Fruit fly (Drosophila melanogaster) S2 (cell line): Measurements from ENCODE around the gene Dpp10.

Experiments
- CG8478 ChIP-seq: fragments of >200 bp; optimal IDR thresholded peaks from 2 replicates; lab custom pipeline; 2018
- CTCF ChIP-seq, 2 experiments: fragments of >200 bp; optimal IDR thresholded peaks; 2 replicates each; lab custom pipeline; 2018

DNA sequence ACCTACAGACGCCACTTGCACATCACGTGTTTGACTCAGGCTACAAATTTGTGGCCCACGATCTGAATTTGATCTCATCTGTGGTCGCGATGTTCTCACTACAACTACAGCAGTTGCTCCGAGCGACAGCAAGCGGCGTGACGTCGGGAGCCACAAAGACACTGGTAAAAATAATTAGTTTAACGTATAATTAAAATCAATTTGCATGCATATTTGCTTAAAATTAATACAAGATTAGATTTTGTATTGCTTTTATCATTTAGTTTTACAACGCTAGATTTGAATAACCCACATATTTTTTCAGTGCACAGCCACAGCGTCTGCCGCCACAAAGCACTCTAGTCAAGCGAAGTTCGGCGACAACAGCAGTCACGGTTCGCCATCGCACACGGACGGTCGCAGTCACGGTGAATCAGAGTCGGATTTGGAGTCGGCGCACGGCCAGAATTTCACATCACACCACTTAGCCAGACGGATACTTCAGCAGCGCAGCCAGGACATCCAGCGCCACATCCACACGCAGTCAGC, 11.7 kb upstream of the Dpp10 start:
- TF ChIP-seq CG8478 (lab: Kevin White, UChicago), result no peak
- no peak for TF ChIP-seq CTCF (optimal IDR thresholded peaks at IDR 0.05; lab: Kevin White, UChicago)
